Worm (Caenorhabditis elegans): ENCODE measurements around the gene ttr-54.

Gene ttr-54

DNA sequence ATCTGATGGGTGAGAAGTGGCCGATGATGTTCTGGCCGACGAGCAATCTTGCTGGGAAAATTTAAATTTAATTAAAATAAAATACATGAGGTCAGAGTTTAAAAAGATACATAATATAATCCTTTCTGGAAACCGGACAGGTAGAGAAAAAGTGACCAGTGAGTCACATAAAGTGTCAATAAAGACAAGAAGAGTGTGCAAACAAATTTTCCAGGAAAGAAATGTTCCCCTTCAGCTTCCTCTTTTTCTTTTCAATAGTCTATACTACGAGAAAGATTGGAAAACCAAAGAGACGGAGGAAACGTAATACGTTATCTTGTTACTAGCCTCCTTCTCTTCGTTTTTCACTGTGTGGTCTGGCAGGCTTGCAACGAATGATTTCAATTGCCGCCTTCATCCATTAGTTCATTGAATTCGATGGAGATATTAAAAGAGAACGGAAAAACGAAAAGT lies 5.0 kb upstream of the ttr-54 start, which contains the start of gene tsp-12:
tsp-12 (minus strand) TSS at position 51 of the 453 bp plus-strand sequence.
- peak; percentile 63 for TF ChIP-seq pha-4 (tag; optimal IDR thresholded peaks at IDR 0.05)
- TF ChIP-seq snpc-4 (tag; optimal IDR thresholded peaks at IDR 0.05) = peak; percentile 50
- no peak for TF ChIP-seq ztf-11 (tag; optimal IDR thresholded peaks at IDR 0.05)

DNA sequence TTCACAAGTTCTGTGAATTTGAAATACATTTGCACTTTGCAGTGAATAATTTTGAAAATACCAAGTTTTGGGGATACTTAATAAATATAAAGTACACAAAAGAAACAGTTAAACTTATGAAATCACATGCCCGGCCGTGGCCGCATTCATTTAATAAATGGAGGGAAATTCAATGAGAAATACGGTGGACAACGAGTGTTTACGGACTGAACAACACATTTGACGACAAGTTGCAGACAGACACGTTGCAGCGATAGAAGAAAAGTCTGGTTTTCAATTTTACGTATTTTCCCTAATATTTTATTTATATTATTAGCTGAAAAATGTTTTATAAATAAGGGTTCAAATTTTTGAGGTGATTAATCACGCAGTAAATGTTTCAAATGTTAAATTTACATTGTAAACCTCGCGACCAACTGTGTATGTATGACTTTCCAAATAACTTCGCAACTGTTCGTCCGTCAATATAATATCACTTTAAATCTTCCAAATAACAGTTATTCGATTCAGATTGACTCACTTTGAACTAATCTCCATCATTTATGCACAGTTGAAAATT lies 4.1 kb upstream of the ttr-54 start, which contains the start of gene copg-1:
copg-1 (plus strand) TSS at position 509 of the 559 bp plus-strand sequence.
- TF ChIP-seq sea-2 (GFP tag; optimal IDR thresholded peaks at IDR 0.05) (no peak), lin-39 (tag; optimal IDR thresholded peaks at IDR 0.05) (no peak), unc-62 (GFP tag; optimal IDR thresholded peaks at IDR 0.05) (no peak), elt-3 (tag; optimal IDR thresholded peaks at IDR 0.05) (no peak), ceh-16 (tag; optimal IDR thresholded peaks at IDR 0.05) (no peak), fkh-2 (tag; optimal IDR thresholded peaks at IDR 0.05) (no peak), ceh-9 (tag; optimal IDR thresholded peaks at IDR 0.05) (no peak), ama-1 (optimal IDR thresholded peaks at IDR 0.05) (no peak), eor-1 (tag; optimal IDR thresholded peaks at IDR 0.05) (no peak), egl-5 (tag; optimal IDR thresholded peaks at IDR 0.05) (no peak), elt-2 (tag; optimal IDR thresholded peaks at IDR 0.05) (no peak), ZK546.5 (tag; optimal IDR thresholded peaks at IDR 0.05) (no peak), ztf-11 (tag; optimal IDR thresholded peaks at IDR 0.05) (no peak), skn-1 (tag; optimal IDR thresholded peaks at IDR 0.05) (no peak), R02D3.7 (tag; optimal IDR thresholded peaks at IDR 0.05) (no peak), nhr-25 (tag; optimal IDR thresholded peaks at IDR 0.05) (peak; percentile 4), ceh-82 (tag; optimal IDR thresholded peaks at IDR 0.05) (no peak), fos-1 (tag; optimal IDR thresholded peaks at IDR 0.05) (no peak), nhr-12 (tag; optimal IDR thresholded peaks at IDR 0.05) (no peak), nhr-28 (tag; optimal IDR thresholded peaks at IDR 0.05) (no peak), lin-15B (tag; optimal IDR thresholded peaks at IDR 0.05) (peak; percentile 43), nhr-237 (tag; optimal IDR thresholded peaks at IDR 0.05) (no peak), tbx-2 (tag; optimal IDR thresholded peaks at IDR 0.05) (no peak), jun-1 (tag; optimal IDR thresholded peaks at IDR 0.05) (no peak), mml-1 (tag; optimal IDR thresholded peaks at IDR 0.05) (no peak), nhr-11 (tag; optimal IDR thresholded peaks at IDR 0.05) (no peak), nhr-67 (tag; optimal IDR thresholded peaks at IDR 0.05) (no peak), elt-1 (tag; optimal IDR thresholded peaks at IDR 0.05) (no peak), ztf-4 (tag; optimal IDR thresholded peaks at IDR 0.05) (no peak), unc-39 (tag; optimal IDR thresholded peaks at IDR 0.05) (no peak), lsy-12 (tag; optimal IDR thresholded peaks at IDR 0.05) (no peak), ceh-28 (tag; optimal IDR thresholded peaks at IDR 0.05) (no peak), nhr-43 (tag; optimal IDR thresholded peaks at IDR 0.05; ENCODE audit: poor library complexity, severe bottlenecking) (peak; percentile 31), hmg-11 (tag; optimal IDR thresholded peaks at IDR 0.05) (peak; percentile 75), snpc-4 (tag; optimal IDR thresholded peaks at IDR 0.05) (peak; percentile 51), zag-1 (tag; optimal IDR thresholded peaks at IDR 0.05) (no peak), nhr-77 (tag; optimal IDR thresholded peaks at IDR 0.05) (no peak), nhr-76 (tag; optimal IDR thresholded peaks at IDR 0.05) (no peak), pqm-1 (tag; optimal IDR thresholded peaks at IDR 0.05) (peak; percentile 19), pha-4 (tag; optimal IDR thresholded peaks at IDR 0.05) (peak; percentile 66), nfya-1 (tag; optimal IDR thresholded peaks at IDR 0.05; ENCODE audit: insufficient read depth) (peak; percentile 77), aly-2 (tag; optimal IDR thresholded peaks at IDR 0.05) (no peak), egl-27 (tag; optimal IDR thresholded peaks at IDR 0.05) (no peak), mdl-1 (tag; optimal IDR thresholded peaks at IDR 0.05) (no peak), nhr-23 (tag; optimal IDR thresholded peaks at IDR 0.05) (peak; percentile 63), fkh-10 (GFP tag; optimal IDR thresholded peaks at IDR 0.05) (no peak)
